Worm (Caenorhabditis elegans) whole organism, L3 larva: ENCODE results near the gene F26D11.12.
A peak's percentile ranks its signal among the peaks of the same experiment; 100 is the strongest.

Source experiments
- R02D3.7 ChIP-seq: fragments of 150-350 bp; optimal IDR thresholded peaks from 2 replicates; lab custom pipeline; 2014; ENCODE audit warnings: missing biosample characterization, missing genetic modification characterization
- ZK546.5 ChIP-seq: sonication (generic microtip); optimal IDR thresholded peaks from 2 replicates; lab custom pipeline; 2017; ENCODE audit warnings: missing biosample characterization, missing genetic modification characterization
- aly-2 ChIP-seq: fragments of 150-350 bp; optimal IDR thresholded peaks from 2 replicates; lab custom pipeline; 2014; ENCODE audit warnings: missing biosample characterization, missing genetic modification characterization
- ama-1 ChIP-seq: fragments of 150-350 bp; optimal IDR thresholded peaks from 2 replicates; lab custom pipeline; 2018
- ceh-16 ChIP-seq: sonication (generic microtip); optimal IDR thresholded peaks from 2 replicates; lab custom pipeline; 2017; ENCODE audit warnings: missing biosample characterization, missing genetic modification characterization
- ceh-28 ChIP-seq: fragments of 150-350 bp; optimal IDR thresholded peaks from 2 replicates; lab custom pipeline; 2014; ENCODE audit warnings: missing biosample characterization, missing genetic modification reagents, missing genetic modification characterization
- ceh-82 ChIP-seq: fragments of 150-350 bp; optimal IDR thresholded peaks from 2 replicates; lab custom pipeline; 2014; ENCODE audit warnings: missing biosample characterization, missing genetic modification characterization
- ceh-9 ChIP-seq: sonication (generic microtip); optimal IDR thresholded peaks from 2 replicates; lab custom pipeline; 2018; ENCODE audit warnings: missing biosample characterization, missing genetic modification characterization
- daf-12 ChIP-seq: fragments of 150-350 bp; optimal IDR thresholded peaks from 2 replicates; lab custom pipeline; 2014; ENCODE audit warnings: missing biosample characterization, missing genetic modification reagents, missing genetic modification characterization
- egl-27 ChIP-seq: sonication (generic microtip); optimal IDR thresholded peaks from 4 replicates; lab custom pipeline; 2017; ENCODE audit warnings: missing biosample characterization, missing genetic modification reagents, missing genetic modification characterization
- egl-5 ChIP-seq: fragments of 150-350 bp; optimal IDR thresholded peaks from 2 replicates; lab custom pipeline; 2017; ENCODE audit warnings: missing biosample characterization, missing genetic modification reagents, missing genetic modification characterization, inconsistent platforms
- elt-1 ChIP-seq: fragments of 150-350 bp; optimal IDR thresholded peaks from 2 replicates; lab custom pipeline; 2014; ENCODE audit warnings: missing biosample characterization, missing genetic modification characterization
- elt-2 ChIP-seq: sonication (generic microtip); optimal IDR thresholded peaks from 2 replicates; lab custom pipeline; 2016; ENCODE audit warnings: missing genetic modification reagents, mild to moderate bottlenecking, missing genetic modification characterization, missing compliant biosample characterization
- elt-3 ChIP-seq, 3 experiments: fragments of 150-350 bp in 1 of 3; sonication (generic microtip) in 2 of 3; optimal IDR thresholded peaks; 2 replicates in 2 of 3; 4 replicates in 1 of 3; lab custom pipeline; 2014 to 2017; ENCODE audit warnings: missing biosample characterization in 3 of 3, missing genetic modification characterization in 3 of 3
- eor-1 ChIP-seq, 2 experiments: fragments of 150-350 bp; optimal IDR thresholded peaks; 2 replicates each; lab custom pipeline; 2014 to 2018; ENCODE audit warnings: missing biosample characterization in 2 of 2, missing genetic modification characterization in 2 of 2
- fkh-10 ChIP-seq: sonication (generic microtip); optimal IDR thresholded peaks from 2 replicates; lab custom pipeline; 2017; ENCODE audit warnings: missing biosample characterization, missing genetic modification reagents, missing genetic modification characterization
- fkh-2 ChIP-seq: fragments of 150-350 bp; optimal IDR thresholded peaks from 2 replicates; lab custom pipeline; 2014; ENCODE audit warnings: missing biosample characterization, missing genetic modification reagents, missing genetic modification characterization
- fos-1 ChIP-seq: fragments of 150-350 bp; optimal IDR thresholded peaks from 2 replicates; lab custom pipeline; 2014; ENCODE audit warnings: missing biosample characterization, missing genetic modification characterization
- hmg-11 ChIP-seq: sonication (generic microtip); optimal IDR thresholded peaks from 2 replicates; lab custom pipeline; 2016; ENCODE audit warnings: missing genetic modification characterization, missing compliant biosample characterization
- jun-1 ChIP-seq: fragments of 150-350 bp; optimal IDR thresholded peaks from 2 replicates; lab custom pipeline; 2014; ENCODE audit warnings: missing biosample characterization, missing genetic modification reagents, missing genetic modification characterization
- lin-15B ChIP-seq: fragments of 150-350 bp; optimal IDR thresholded peaks from 2 replicates; lab custom pipeline; 2014; ENCODE audit warnings: missing biosample characterization, missing genetic modification characterization
- lin-39 ChIP-seq: fragments of 150-350 bp; optimal IDR thresholded peaks from 2 replicates; lab custom pipeline; 2018; ENCODE audit warnings: missing biosample characterization, missing genetic modification reagents, missing genetic modification characterization
- lsy-12 ChIP-seq: sonication (generic microtip); optimal IDR thresholded peaks from 2 replicates; lab custom pipeline; 2016; ENCODE audit warnings: mild to moderate bottlenecking, missing genetic modification characterization, missing compliant biosample characterization
- mdl-1 ChIP-seq: fragments of 150-350 bp; optimal IDR thresholded peaks from 2 replicates; lab custom pipeline; 2014; ENCODE audit warnings: missing biosample characterization, missing genetic modification characterization
- mml-1 ChIP-seq: fragments of 150-350 bp; sonication (generic microtip); optimal IDR thresholded peaks from 3 replicates; lab custom pipeline; 2014; ENCODE audit warnings: missing biosample characterization, missing genetic modification characterization
- nfya-1 ChIP-seq: sonication (generic microtip); optimal IDR thresholded peaks from 2 replicates; lab custom pipeline; 2017; ENCODE audit warnings: missing genetic modification characterization, mild to moderate bottlenecking, missing compliant biosample characterization, antibody characterized with exemption, moderate library complexity; ENCODE audit not compliant: insufficient read depth
- nhr-11 ChIP-seq: fragments of 150-350 bp; optimal IDR thresholded peaks from 2 replicates; lab custom pipeline; 2014; ENCODE audit warnings: missing biosample characterization, missing genetic modification characterization
- nhr-12 ChIP-seq: fragments of 150-350 bp; optimal IDR thresholded peaks from 2 replicates; lab custom pipeline; 2014; ENCODE audit warnings: missing biosample characterization, missing genetic modification characterization
- nhr-23 ChIP-seq: fragments of 150-350 bp; optimal IDR thresholded peaks from 2 replicates; lab custom pipeline; 2014; ENCODE audit warnings: missing biosample characterization, missing genetic modification reagents, missing genetic modification characterization
- nhr-237 ChIP-seq: fragments of 150-350 bp; optimal IDR thresholded peaks from 2 replicates; lab custom pipeline; 2014; ENCODE audit warnings: missing biosample characterization, missing genetic modification characterization
- nhr-25 ChIP-seq: sonication (generic microtip); optimal IDR thresholded peaks from 2 replicates; lab custom pipeline; 2017; ENCODE audit warnings: missing biosample characterization, missing genetic modification characterization
- nhr-28 ChIP-seq: fragments of 150-350 bp; optimal IDR thresholded peaks from 2 replicates; lab custom pipeline; 2014; ENCODE audit warnings: missing biosample characterization, missing genetic modification characterization
- nhr-43 ChIP-seq: sonication (generic microtip); optimal IDR thresholded peaks from 2 replicates; lab custom pipeline; 2016; ENCODE audit warnings: mild to moderate bottlenecking, missing genetic modification characterization, missing compliant biosample characterization; ENCODE audit not compliant: poor library complexity, severe bottlenecking
- nhr-67 ChIP-seq: fragments of 150-350 bp; optimal IDR thresholded peaks from 2 replicates; lab custom pipeline; 2014; ENCODE audit warnings: missing biosample characterization, missing genetic modification characterization
- nhr-76 ChIP-seq: fragments of 150-350 bp; sonication (generic microtip); optimal IDR thresholded peaks from 5 replicates; lab custom pipeline; 2014; ENCODE audit warnings: missing biosample characterization, missing genetic modification characterization
- nhr-77 ChIP-seq: fragments of 150-350 bp; optimal IDR thresholded peaks from 2 replicates; lab custom pipeline; 2014; ENCODE audit warnings: missing biosample characterization, missing genetic modification characterization
- pha-4 ChIP-seq: fragments of 150-350 bp; optimal IDR thresholded peaks from 2 replicates; lab custom pipeline; 2014; ENCODE audit warnings: missing biosample characterization, missing genetic modification reagents, missing genetic modification characterization
- pqm-1 ChIP-seq: fragments of 150-350 bp; optimal IDR thresholded peaks from 2 replicates; lab custom pipeline; 2017; ENCODE audit warnings: missing biosample characterization, missing genetic modification characterization, inconsistent platforms
- sea-2 ChIP-seq: fragments of 150-350 bp; sonication (generic microtip); optimal IDR thresholded peaks from 4 replicates; lab custom pipeline; 2014; ENCODE audit warnings: missing biosample characterization, missing genetic modification reagents, missing genetic modification characterization
- skn-1 ChIP-seq: fragments of 150-350 bp; optimal IDR thresholded peaks from 2 replicates; lab custom pipeline; 2014; ENCODE audit warnings: missing biosample characterization, missing genetic modification characterization
- snpc-4 ChIP-seq: fragments of 150-350 bp; optimal IDR thresholded peaks from 2 replicates; lab custom pipeline; 2014; ENCODE audit warnings: missing biosample characterization, missing genetic modification characterization
- tbx-2 ChIP-seq: sonication (generic microtip); optimal IDR thresholded peaks from 2 replicates; lab custom pipeline; 2016; ENCODE audit warnings: mild to moderate bottlenecking, missing genetic modification characterization, missing compliant biosample characterization
- unc-39 ChIP-seq: sonication (generic microtip); optimal IDR thresholded peaks from 4 replicates; lab custom pipeline; 2017; ENCODE audit warnings: missing biosample characterization, missing genetic modification characterization
- unc-62 ChIP-seq: fragments of 150-350 bp; sonication (generic microtip); optimal IDR thresholded peaks from 4 replicates; lab custom pipeline; 2014; ENCODE audit warnings: missing biosample characterization, missing genetic modification reagents, missing genetic modification characterization
- zag-1 ChIP-seq: fragments of 150-350 bp; optimal IDR thresholded peaks from 2 replicates; lab custom pipeline; 2014; ENCODE audit warnings: missing biosample characterization, missing genetic modification characterization
- ztf-11 ChIP-seq: fragments of 150-350 bp; optimal IDR thresholded peaks from 2 replicates; lab custom pipeline; 2014; ENCODE audit warnings: missing biosample characterization, missing genetic modification characterization
- ztf-4 ChIP-seq: fragments of 150-350 bp; optimal IDR thresholded peaks from 2 replicates; lab custom pipeline; 2014; ENCODE audit warnings: missing biosample characterization, missing genetic modification characterization

Gene F26D11.12

DNA sequence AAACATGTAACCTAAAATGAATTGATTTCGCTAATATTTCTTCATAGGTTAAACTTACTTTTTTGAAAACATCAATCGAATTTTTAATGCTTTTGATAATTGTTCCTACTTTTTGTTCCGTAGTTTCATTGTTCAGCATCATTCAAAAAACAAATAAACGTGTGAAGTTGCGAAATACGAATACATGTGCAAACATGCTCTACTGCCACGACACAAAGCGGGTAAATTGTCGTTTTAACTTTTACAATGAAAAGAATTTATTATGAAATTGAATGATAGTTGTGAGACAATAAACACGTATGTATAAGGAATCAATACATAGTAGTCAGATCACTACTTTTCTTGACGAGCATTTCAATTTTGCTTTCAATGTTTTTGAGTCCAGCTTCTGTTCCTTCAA lies at the start of gene F26D11.12:
TSS of gene F26D11.12 (minus strand) at position 145 of the 400 bp plus-strand sequence.
- no peak for TF ChIP-seq elt-3 (tag; optimal IDR thresholded peaks at IDR 0.05; lab: Kevin White, UChicago)
- TF ChIP-seq pha-4 (tag; lab: Kevin White, UChicago), result peak; percentile 76
- no peak for TF ChIP-seq fkh-10 (GFP tag; lab: Kevin White, UChicago)
- no peak for TF ChIP-seq unc-62
- TF ChIP-seq ceh-82 (tag; lab: Kevin White, UChicago), result no peak
- no peak for TF ChIP-seq daf-12
- no peak for TF ChIP-seq elt-2
- peak; percentile 9 for TF ChIP-seq lin-15B
- TF ChIP-seq pqm-1, result peak; percentile 6
- TF ChIP-seq unc-39 (tag; lab: Kevin White, UChicago), result no peak
- no peak for TF ChIP-seq nhr-25 (tag; lab: Kevin White, UChicago)
- TF ChIP-seq zag-1 (tag; lab: Kevin White, UChicago), result no peak
- TF ChIP-seq ceh-9 (tag; lab: Kevin White, UChicago), result no peak
- TF ChIP-seq mml-1 (tag; lab: Kevin White, UChicago), result no peak
- no peak for TF ChIP-seq ceh-16 (tag; lab: Kevin White, UChicago)
- TF ChIP-seq nhr-23 (tag; lab: Kevin White, UChicago), result no peak
- no peak for TF ChIP-seq egl-5 (tag; lab: Kevin White, UChicago)
- no peak for TF ChIP-seq aly-2 (tag; lab: Kevin White, UChicago)
- peak; percentile 4 for TF ChIP-seq snpc-4
- no peak for TF ChIP-seq ztf-4 (tag; lab: Kevin White, UChicago)

ce11 chrV:8000929-8001513 lies 45.9 kb upstream of the F26D11.12 start, which contains the start of gene Y97E10AR.1:
Gene Y97E10AR.1 (plus strand): TSS chrV:8001463.
- TF ChIP-seq nhr-76 (tag; lab: Kevin White, UChicago) (no peak), nhr-77 (tag; lab: Kevin White, UChicago) (no peak), mml-1 (tag; lab: Kevin White, UChicago) (no peak), mdl-1 (tag; lab: Kevin White, UChicago) (peak; percentile 73), ZK546.5 (tag; lab: Kevin White, UChicago) (no peak), nhr-67 (tag; lab: Kevin White, UChicago) (no peak), lsy-12 (tag; lab: Kevin White, UChicago) (no peak), lin-15B (peak; percentile 62), ceh-9 (tag; lab: Kevin White, UChicago) (no peak), nfya-1 (peak; percentile 82), skn-1 (tag; lab: Kevin White, UChicago) (no peak), ceh-16 (tag; lab: Kevin White, UChicago) (no peak), tbx-2 (tag; lab: Kevin White, UChicago) (no peak), ztf-4 (tag; lab: Kevin White, UChicago) (no peak), elt-2 (peak; percentile 92), elt-3 (tag; optimal IDR thresholded peaks at IDR 0.05; lab: Kevin White, UChicago) (no peak), nhr-43 (tag; lab: Kevin White, UChicago) (no peak), fkh-2 (peak; percentile 86), jun-1 (peak; percentile 73), egl-5 (tag; lab: Kevin White, UChicago) (no peak), pqm-1 (peak; percentile 88), daf-12 (no peak), unc-62 (peak; percentile 50), unc-39 (tag; lab: Kevin White, UChicago) (no peak), nhr-12 (tag; lab: Kevin White, UChicago) (no peak), ceh-28 (tag; lab: Kevin White, UChicago) (no peak), R02D3.7 (tag; lab: Kevin White, UChicago) (peak; percentile 15), sea-2 (GFP tag; lab: Kevin White, UChicago) (peak; percentile 58), ceh-82 (tag; lab: Kevin White, UChicago) (no peak), fkh-10 (GFP tag; lab: Kevin White, UChicago) (peak; percentile 49), hmg-11 (tag; lab: Kevin White, UChicago) (peak; percentile 73), nhr-237 (tag; lab: Kevin White, UChicago) (no peak), nhr-11 (tag; lab: Kevin White, UChicago) (peak; percentile 57), ama-1 (lab: Kevin White, UChicago) (no peak), nhr-28 (tag; lab: Kevin White, UChicago) (no peak), egl-27 (tag; lab: Kevin White, UChicago) (no peak), fos-1 (tag; lab: Kevin White, UChicago) (no peak), nhr-25 (tag; lab: Kevin White, UChicago) (peak; percentile 53), elt-1 (peak; percentile 46), zag-1 (tag; lab: Kevin White, UChicago) (no peak), eor-1 (tag; optimal IDR thresholded peaks at IDR 0.05; lab: Kevin White, UChicago) (no peak), ztf-11 (tag; lab: Kevin White, UChicago) (no peak), nhr-23 (tag; lab: Kevin White, UChicago) (peak; percentile 48), lin-39 (tag; lab: Kevin White, UChicago) (peak; percentile 14), aly-2 (tag; lab: Kevin White, UChicago) (no peak), pha-4 (tag; lab: Kevin White, UChicago) (peak; percentile 78), snpc-4 (peak; percentile 76)
